Fruit fly (Drosophila melanogaster): ENCODE data around the gene CG46435.

CG46435 gene

dm6 chr3L:19560695-19561246 lies 15.9 kb downstream of the CG46435 start (continued):
- TF ChIP-seq insv (GFP tag; optimal IDR thresholded peaks at IDR 0.05) (peak in 1 of 2 experiments; percentile 76), CG7745 (tag; optimal IDR thresholded peaks at IDR 0.05) (peak; percentile 84), cwo (GFP tag; optimal IDR thresholded peaks at IDR 0.05) (peak; percentile 83), twi (tag; optimal IDR thresholded peaks at IDR 0.05) (peak; percentile 92), org-1 (GFP tag; optimal IDR thresholded peaks at IDR 0.05) (peak; percentile 93), CG8359 (GFP tag; optimal IDR thresholded peaks at IDR 0.05; ENCODE audit: borderline replicate concordance) (peak; percentile 92), ato (GFP tag; IDR thresholded peaks at IDR 0.05; ENCODE audit: partially characterized antibody) (no peak), sisA (GFP tag; IDR thresholded peaks at IDR 0.05) (peak; percentile 94), CG31365 (tag; optimal IDR thresholded peaks at IDR 0.05) (peak; percentile 65), Taf1 (GFP tag; IDR thresholded peaks at IDR 0.05) (peak; percentile 77), chinmo (GFP tag; IDR thresholded peaks at IDR 0.05; ENCODE audit: partially characterized antibody) (0 out of 4 replicates have a peak, but pooled peaks have one; percentile 70), Side (GFP tag; optimal IDR thresholded peaks at IDR 0.05) (peak; percentile 92), ap (GFP tag; IDR thresholded peaks at IDR 0.05) (peak; percentile 91), bowl (GFP tag; IDR thresholded peaks at IDR 0.05) (peak; percentile 85), CG30403 (GFP tag; optimal IDR thresholded peaks at IDR 0.05) (peak; percentile 97), schlank (tag; optimal IDR thresholded peaks at IDR 0.05) (peak; percentile 88), CG13123 (GFP tag; optimal IDR thresholded peaks at IDR 0.05) (peak; percentile 91), CG13296 (GFP tag; optimal IDR thresholded peaks at IDR 0.05) (peak; percentile 95), CG8089 (GFP tag; optimal IDR thresholded peaks at IDR 0.05) (peak; percentile 90), CG4820 (GFP tag; optimal IDR thresholded peaks at IDR 0.05) (peak; percentile 95), MTF-1 (GFP tag; optimal IDR thresholded peaks at IDR 0.05; ENCODE audit: borderline replicate concordance) (peak; percentile 94), CG15696 (tag; optimal IDR thresholded peaks at IDR 0.05) (peak; percentile 99), CG9727 (GFP tag; optimal IDR thresholded peaks at IDR 0.05) (peak; percentile 98), CG11398 (GFP tag; optimal IDR thresholded peaks at IDR 0.05) (peak; percentile 84), Nf-YC (tag; optimal IDR thresholded peaks at IDR 0.05) (peak; percentile 83), CG17328 (GFP tag; IDR thresholded peaks at IDR 0.05) (peak; percentile 97), CG10431 (GFP tag; optimal IDR thresholded peaks at IDR 0.05) (peak; percentile 92), CG12219 (GFP tag; optimal IDR thresholded peaks at IDR 0.05) (peak; percentile 92), eve (GFP tag; optimal IDR thresholded peaks at IDR 0.05) (peak in 1 of 2 experiments; percentile 79), CG33213 (GFP tag; optimal IDR thresholded peaks at IDR 0.05) (peak; percentile 91), pb (GFP tag; optimal IDR thresholded peaks at IDR 0.05) (peak; percentile 83), TFAM (GFP tag; optimal IDR thresholded peaks at IDR 0.05) (peak; percentile 70), CG6272 (GFP tag; IDR thresholded peaks at IDR 0.05) (peak; percentile 84), onecut (GFP tag; IDR thresholded peaks at IDR 0.05) (peak; percentile 91), YL-1 (GFP tag; optimal IDR thresholded peaks at IDR 0.05) (peak; percentile 91), BtbVII (GFP tag; optimal IDR thresholded peaks at IDR 0.05) (peak; percentile 90), Nf-YB (GFP tag; optimal IDR thresholded peaks at IDR 0.05) (peak; percentile 83), CG10543 (GFP tag; optimal IDR thresholded peaks at IDR 0.05) (peak; percentile 87), sug (tag; optimal IDR thresholded peaks at IDR 0.05) (peak; percentile 92), fd64A (GFP tag; optimal IDR thresholded peaks at IDR 0.05) (peak; percentile 92), CG32532 (GFP tag; IDR thresholded peaks at IDR 0.05) (peak; percentile 96), CG16779 (GFP tag; IDR thresholded peaks at IDR 0.05) (peak; percentile 76; the same call in 1 of the 2 replicates), yki (optimal IDR thresholded peaks at IDR 0.05) (no peak), Oaz (GFP tag; IDR thresholded peaks at IDR 0.05) (peak; percentile 89), fu2 (GFP tag; optimal IDR thresholded peaks at IDR 0.05) (peak; percentile 81), Six4 (GFP tag; optimal IDR thresholded peaks at IDR 0.05) (peak; percentile 91), CG4424 (GFP tag; optimal IDR thresholded peaks at IDR 0.05) (peak; percentile 96), HHEX (GFP tag; optimal IDR thresholded peaks at IDR 0.05) (peak; percentile 93), btn (GFP tag; optimal IDR thresholded peaks at IDR 0.05) (peak; percentile 80), Asciz (GFP tag; optimal IDR thresholded peaks at IDR 0.05) (peak; percentile 93)

Data from whole organism, embryonic.